Fruit fly (Drosophila melanogaster) whole organism, embryonic: ENCODE results near the gene CG3117.

Experiments used
- Asciz ChIP-seq: fragments of 200-800 bp; sonication (Bioruptor generic); optimal IDR thresholded peaks from 2 replicates; lab custom pipeline; 2017; ENCODE audit warnings: missing biosample characterization, mild to moderate bottlenecking, missing genetic modification characterization, missing genetic modification reagents
- B-H1 ChIP-seq: fragments of 200-800 bp; sonication (Bioruptor generic); IDR thresholded peaks from 3 replicates; pipeline ENCODE4 v1.3.6; 2022; ENCODE audit warnings: missing biosample characterization, missing genetic modification characterization
- Bdp1 ChIP-seq: fragments of 200-800 bp; sonication (Bioruptor generic); optimal IDR thresholded peaks from 3 replicates; lab custom pipeline; 2016; ENCODE audit warnings: missing biosample characterization, missing genetic modification characterization
- Bgb ChIP-seq: fragments of 200-800 bp; sonication (Bioruptor generic); IDR thresholded peaks from 2 replicates; pipeline ENCODE4 v1.3.6; 2022; ENCODE audit warnings: missing biosample characterization, missing genetic modification characterization; ENCODE audit not compliant: partially characterized antibody
- CG10366 ChIP-seq: fragments of 200-800 bp; sonication (Bioruptor generic); IDR thresholded peaks from 2 replicates; pipeline ENCODE4 v1.3.6; 2022; ENCODE audit warnings: missing biosample characterization, missing genetic modification characterization
- CG11504 ChIP-seq: fragments of 200-800 bp; sonication (Bioruptor generic); optimal IDR thresholded peaks from 3 replicates; lab custom pipeline; 2019; ENCODE audit warnings: missing biosample characterization, mild to moderate bottlenecking, missing genetic modification characterization, moderate library complexity
- CG12236 ChIP-seq: fragments of 200-800 bp; sonication (Bioruptor generic); optimal IDR thresholded peaks from 2 replicates; lab custom pipeline; 2016; ENCODE audit warnings: missing biosample characterization, missing genetic modification characterization
- CG14667 ChIP-seq: fragments of 200-800 bp; sonication (Bioruptor generic); IDR thresholded peaks from 2 replicates; pipeline ENCODE4 v1.3.6; 2022; ENCODE audit warnings: missing biosample characterization, missing genetic modification characterization
- CG16779 ChIP-seq: fragments of 200-800 bp; sonication (Bioruptor generic); IDR thresholded peaks from 2 replicates; pipeline ENCODE4 v1.3.6; 2022; ENCODE audit warnings: missing biosample characterization, missing genetic modification characterization
- CG17359 ChIP-seq: fragments of 200-800 bp; sonication (Bioruptor generic); optimal IDR thresholded peaks from 3 replicates; lab custom pipeline; 2018; ENCODE audit warnings: missing biosample characterization, mild to moderate bottlenecking, missing genetic modification characterization, moderate library complexity
- CG17829 ChIP-seq: fragments of 200-800 bp; optimal IDR thresholded peaks from 2 replicates; lab custom pipeline; 2019; ENCODE audit warnings: missing biosample characterization, mild to moderate bottlenecking, missing genetic modification characterization, moderate library complexity
- CG18262 ChIP-seq: fragments of 200-800 bp; optimal IDR thresholded peaks from 3 replicates; lab custom pipeline; 2019; ENCODE audit warnings: missing biosample characterization, mild to moderate bottlenecking, missing genetic modification characterization, moderate library complexity
- CG1832 ChIP-seq: fragments of 200-800 bp; sonication (Bioruptor generic); optimal IDR thresholded peaks from 2 replicates; lab custom pipeline; 2017; ENCODE audit warnings: missing biosample characterization, mild to moderate bottlenecking, missing genetic modification characterization, inconsistent platforms
- CG32767 ChIP-seq: fragments of 200-800 bp; sonication (Bioruptor generic); IDR thresholded peaks from 2 replicates; pipeline ENCODE4 v1.3.6; 2022; ENCODE audit warnings: missing biosample characterization, missing genetic modification characterization
- CG4282 ChIP-seq: fragments of 200-800 bp; sonication (Bioruptor generic); optimal IDR thresholded peaks from 2 replicates; lab custom pipeline; 2016; ENCODE audit warnings: missing biosample characterization, missing genetic modification characterization
- CG4820 ChIP-seq: fragments of 200-800 bp; sonication (Bioruptor generic); optimal IDR thresholded peaks from 3 replicates; lab custom pipeline; 2016; ENCODE audit warnings: missing biosample characterization, missing genetic modification characterization
- CG4854 ChIP-seq: fragments of 200-800 bp; sonication (Bioruptor generic); optimal IDR thresholded peaks from 2 replicates; lab custom pipeline; 2016; ENCODE audit warnings: missing biosample characterization, missing genetic modification characterization, inconsistent platforms
- CG6254 ChIP-seq: fragments of 200-800 bp; sonication (Bioruptor generic); optimal IDR thresholded peaks from 3 replicates; lab custom pipeline; 2017; ENCODE audit warnings: mild to moderate bottlenecking, missing biosample characterization, missing genetic modification reagents, missing genetic modification characterization
- CG6791 ChIP-seq: fragments of 200-800 bp; sonication (Bioruptor generic); IDR thresholded peaks from 3 replicates; pipeline ENCODE4 v1.3.6; 2022; ENCODE audit warnings: missing biosample characterization, missing genetic modification characterization; ENCODE audit not compliant: partially characterized antibody
- CG6854 ChIP-seq: fragments of 200-800 bp; sonication (Bioruptor generic); optimal IDR thresholded peaks from 3 replicates; lab custom pipeline; 2017; ENCODE audit warnings: missing biosample characterization, mild to moderate bottlenecking, missing genetic modification characterization
- CG7963 ChIP-seq: fragments of 200-800 bp; sonication (Bioruptor generic); IDR thresholded peaks from 3 replicates; pipeline ENCODE4 v1.3.6; 2022; ENCODE audit warnings: missing biosample characterization, missing genetic modification characterization; ENCODE audit not compliant: partially characterized antibody
- CG8765 ChIP-seq: fragments of 200-800 bp; sonication (Bioruptor generic); IDR thresholded peaks from 2 replicates; pipeline ENCODE4 v1.3.6; 2022; ENCODE audit warnings: missing biosample characterization, missing genetic modification characterization
- D19A ChIP-seq: fragments of 200-800 bp; optimal IDR thresholded peaks from 3 replicates; lab custom pipeline; 2019; ENCODE audit warnings: missing biosample characterization, mild to moderate bottlenecking, missing genetic modification characterization, moderate library complexity
- Dfd ChIP-seq, 2 experiments: fragments of >200 bp; optimal IDR thresholded peaks; 2 replicates each; lab custom pipeline; 2017; ENCODE audit warnings: missing biosample characterization in 2 of 2, missing genetic modification characterization in 2 of 2
- Dp ChIP-seq: fragments of 200-800 bp; sonication (Bioruptor generic); optimal IDR thresholded peaks from 2 replicates; lab custom pipeline; 2018; ENCODE audit warnings: missing biosample characterization, mild to moderate bottlenecking, missing genetic modification characterization, moderate library complexity
- ERR ChIP-seq: fragments of 200-800 bp; sonication (Bioruptor generic); optimal IDR thresholded peaks from 2 replicates; lab custom pipeline; 2016; ENCODE audit warnings: missing biosample characterization, missing genetic modification characterization
- GATAe ChIP-seq: fragments of 200-800 bp; sonication (Bioruptor generic); conservative IDR thresholded peaks from 2 replicates; pipeline ENCODE4 v1.3.6; 2022; ENCODE audit warnings: missing biosample characterization, missing genetic modification characterization
- Jarid2 ChIP-seq: fragments of 200-800 bp; sonication (Bioruptor generic); optimal IDR thresholded peaks from 3 replicates; lab custom pipeline; 2017; ENCODE audit warnings: mild to moderate bottlenecking, missing biosample characterization, missing genetic modification reagents, missing genetic modification characterization
- NK7.1 ChIP-seq: fragments of 200-800 bp; sonication (Bioruptor generic); optimal IDR thresholded peaks from 3 replicates; lab custom pipeline; 2016; ENCODE audit warnings: missing biosample characterization, missing genetic modification characterization
- Sox100B ChIP-seq: fragments of 200-800 bp; sonication (Bioruptor generic); optimal IDR thresholded peaks from 3 replicates; lab custom pipeline; 2018; ENCODE audit warnings: missing biosample characterization, mild to moderate bottlenecking, missing genetic modification characterization
- ab ChIP-seq: fragments of 200-800 bp; sonication (Bioruptor generic); optimal IDR thresholded peaks from 2 replicates; lab custom pipeline; 2016; ENCODE audit warnings: missing biosample characterization, missing genetic modification characterization
- bcd ChIP-seq: fragments of 200-800 bp; sonication (Bioruptor generic); optimal IDR thresholded peaks from 2 replicates; lab custom pipeline; 2017; ENCODE audit warnings: missing biosample characterization, mild to moderate bottlenecking, missing genetic modification characterization
- bigmax ChIP-seq: fragments of 200-800 bp; sonication (Bioruptor generic); optimal IDR thresholded peaks from 2 replicates; lab custom pipeline; 2018; ENCODE audit warnings: missing biosample characterization, mild to moderate bottlenecking, missing genetic modification characterization
- cg ChIP-seq: fragments of 200-800 bp; sonication (Bioruptor generic); optimal IDR thresholded peaks from 3 replicates; lab custom pipeline; 2019; ENCODE audit warnings: missing biosample characterization, mild to moderate bottlenecking, missing genetic modification characterization, moderate library complexity
- crc ChIP-seq: fragments of 200-800 bp; sonication (Bioruptor generic); optimal IDR thresholded peaks from 2 replicates; lab custom pipeline; 2016; ENCODE audit warnings: missing biosample characterization, missing genetic modification characterization
- cwo ChIP-seq: fragments of 200-800 bp; sonication (Bioruptor generic); optimal IDR thresholded peaks from 3 replicates; lab custom pipeline; 2017; ENCODE audit warnings: missing biosample characterization, missing genetic modification characterization, mild to moderate bottlenecking, moderate library complexity, missing genetic modification reagents
- gce ChIP-seq: fragments of 200-800 bp; sonication (Bioruptor generic); IDR thresholded peaks from 3 replicates; pipeline ENCODE4 v1.3.6; 2022; ENCODE audit warnings: missing biosample characterization, missing genetic modification characterization
- hkb ChIP-seq, 2 experiments: fragments of 200-800 bp in 1 of 2; fragments of >200 bp in 1 of 2; sonication (Bioruptor generic) in 1 of 2; IDR thresholded peaks in 1 of 2; optimal IDR thresholded peaks in 1 of 2; 2 replicates each; pipeline versions ENCODE4 v1.3.6 to Lab custom; 2017 to 2022; ENCODE audit warnings: missing biosample characterization in 1 of 2, missing genetic modification characterization in 1 of 2
- lab ChIP-seq: fragments of 200-800 bp; sonication (Bioruptor generic); optimal IDR thresholded peaks from 3 replicates; lab custom pipeline; 2017; ENCODE audit warnings: missing biosample characterization, missing genetic modification characterization, mild to moderate bottlenecking, moderate library complexity, missing genetic modification reagents
- luna ChIP-seq: fragments of 200-800 bp; sonication (Bioruptor generic); optimal IDR thresholded peaks from 2 replicates; lab custom pipeline; 2016; ENCODE audit warnings: missing biosample characterization, missing genetic modification characterization
- nerfin-2 ChIP-seq: fragments of 200-800 bp; sonication (Bioruptor generic); IDR thresholded peaks from 2 replicates; pipeline ENCODE4 v1.3.6; 2022; ENCODE audit warnings: missing biosample characterization, missing genetic modification characterization; ENCODE audit not compliant: partially characterized antibody
- odd ChIP-seq: fragments of 200-800 bp; sonication (Bioruptor generic); optimal IDR thresholded peaks from 2 replicates; lab custom pipeline; 2017; ENCODE audit warnings: missing biosample characterization, mild to moderate bottlenecking, missing genetic modification characterization
- pb ChIP-seq: fragments of 200-800 bp; sonication (Bioruptor generic); optimal IDR thresholded peaks from 3 replicates; lab custom pipeline; 2016; ENCODE audit warnings: missing biosample characterization, missing genetic modification characterization
- ro ChIP-seq: fragments of 200-800 bp; sonication (Bioruptor generic); IDR thresholded peaks from 2 replicates; pipeline ENCODE4 v1.3.6; 2022; ENCODE audit warnings: missing biosample characterization, missing genetic modification characterization
- sima ChIP-seq: fragments of 200-800 bp; sonication (Bioruptor generic); optimal IDR thresholded peaks from 2 replicates; lab custom pipeline; 2016; ENCODE audit warnings: missing biosample characterization, missing genetic modification characterization
- sob ChIP-seq: fragments of 200-800 bp; sonication (Bioruptor generic); IDR thresholded peaks from 2 replicates; pipeline ENCODE4 v1.3.6; 2022; ENCODE audit warnings: missing biosample characterization, missing genetic modification characterization
- stwl ChIP-seq: fragments of 200-800 bp; sonication (Bioruptor generic); optimal IDR thresholded peaks from 3 replicates; lab custom pipeline; 2018; ENCODE audit warnings: missing biosample characterization, mild to moderate bottlenecking, missing genetic modification characterization, moderate library complexity
- usp ChIP-seq: fragments of >200 bp; optimal IDR thresholded peaks from 2 replicates; lab custom pipeline; 2017; ENCODE audit warnings: missing biosample characterization, missing genetic modification characterization
- vvl ChIP-seq: fragments of 200-800 bp; sonication (Bioruptor generic); IDR thresholded peaks from 2 replicates; pipeline ENCODE4 v1.3.6; 2022; ENCODE audit warnings: missing biosample characterization, missing genetic modification characterization
- zfh2 ChIP-seq: fragments of 200-800 bp; sonication (Bioruptor generic); optimal IDR thresholded peaks from 2 replicates; lab custom pipeline; 2016; ENCODE audit warnings: missing biosample characterization, missing genetic modification characterization

CG3117 gene

DNA sequence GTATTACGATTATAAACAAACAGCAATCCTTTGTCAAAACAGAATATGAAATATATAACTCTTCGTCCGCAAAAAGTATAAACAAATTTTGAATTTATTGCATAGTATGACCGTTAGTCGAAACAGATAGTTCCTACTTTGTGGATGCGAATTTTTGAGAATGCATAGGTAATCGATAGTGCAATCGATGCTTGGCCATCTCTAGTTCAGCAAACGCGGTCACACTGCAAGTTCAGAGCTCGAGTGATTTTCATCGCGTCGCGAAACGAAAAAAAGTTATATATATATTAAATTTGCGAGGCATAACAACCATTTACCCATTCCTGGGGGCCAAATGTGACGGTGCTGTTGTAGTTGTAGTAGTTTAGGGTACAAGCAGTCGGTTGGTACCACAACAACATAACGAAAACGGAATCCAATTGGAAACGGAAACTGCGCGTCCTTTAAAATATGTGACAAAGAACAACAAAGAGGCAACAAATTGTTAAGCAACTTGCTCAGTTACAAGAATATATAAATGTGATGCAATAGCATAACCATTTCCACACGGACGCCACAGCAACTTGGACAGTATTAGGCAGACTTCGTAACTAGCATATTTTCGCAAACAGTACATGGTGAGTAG is 10.1 kb upstream of the CG3117 start, which contains the start of gene CG2991 (continued):
- no peak for TF ChIP-seq CG4282
- TF ChIP-seq CG16779 (GFP tag; lab: Robert Waterston, UW) = no peak
- peak; percentile 3 for TF ChIP-seq zfh2 (GFP tag; lab: Kevin White, UChicago)
- TF ChIP-seq GATAe (GFP tag; lab: Robert Waterston, UW) = no peak
- TF ChIP-seq CG10366 (GFP tag; lab: Robert Waterston, UW) = no peak
- no peak for TF ChIP-seq cwo (GFP tag; lab: Kevin White, UChicago)
- TF ChIP-seq Bgb (GFP tag; lab: Robert Waterston, UW) = peak; percentile 91
- TF ChIP-seq CG12236 (GFP tag; lab: Kevin White, UChicago) = no peak
- 0 out of 2 replicates have a peak, but pooled peaks have one; percentile 33 for TF ChIP-seq nerfin-2
- TF ChIP-seq lab (GFP tag; lab: Kevin White, UChicago) = peak; percentile 36
- no peak for TF ChIP-seq cg
- TF ChIP-seq CG4820 = no peak
- TF ChIP-seq ab (GFP tag; lab: Kevin White, UChicago) = no peak
- TF ChIP-seq usp (GFP tag; lab: Kevin White, UChicago) = no peak
- TF ChIP-seq Dfd (GFP tag; optimal IDR thresholded peaks at IDR 0.05; lab: Kevin White, UChicago) = no peak
- peak; percentile 55 for TF ChIP-seq vvl (GFP tag; lab: Robert Waterston, UW)
- peak; percentile 51 for TF ChIP-seq ERR (GFP tag; lab: Kevin White, UChicago)
- TF ChIP-seq CG4854 = no peak
- peak; percentile 43 for TF ChIP-seq CG11504
- TF ChIP-seq luna (GFP tag; lab: Kevin White, UChicago) = no peak
- TF ChIP-seq CG6254 (GFP tag; lab: Kevin White, UChicago) = no peak
- peak; percentile 52 for TF ChIP-seq Jarid2 (GFP tag; lab: Kevin White, UChicago)
- TF ChIP-seq CG17359 = peak; percentile 37
- no peak for TF ChIP-seq CG14667 (GFP tag; lab: Robert Waterston, UW)
- TF ChIP-seq Bdp1 (GFP tag; lab: Kevin White, UChicago) = no peak
- no peak for TF ChIP-seq Asciz (GFP tag; lab: Kevin White, UChicago)
- no peak for TF ChIP-seq CG6854 (GFP tag; lab: Kevin White, UChicago)
- no peak for TF ChIP-seq crc (GFP tag; lab: Kevin White, UChicago)
- peak; percentile 52 for TF ChIP-seq D19A (tag; lab: Kevin White, UChicago)
- no peak for TF ChIP-seq CG32767
- peak; percentile 91 for TF ChIP-seq CG6791 (GFP tag; lab: Robert Waterston, UW)
- no peak for TF ChIP-seq B-H1
- peak; percentile 70; the same call in 2 of the 3 replicates for TF ChIP-seq CG7963
- TF ChIP-seq gce (GFP tag; lab: Robert Waterston, UW) = no peak
- TF ChIP-seq bcd (GFP tag; lab: Kevin White, UChicago) = no peak
- TF ChIP-seq CG8765 (GFP tag; lab: Robert Waterston, UW) = no peak
- peak; percentile 57 for TF ChIP-seq sob (GFP tag; lab: Robert Waterston, UW)
- TF ChIP-seq CG18262 (tag; lab: Kevin White, UChicago) = peak; percentile 24
- peak; percentile 84 for TF ChIP-seq Dp (GFP tag; lab: Kevin White, UChicago)
- TF ChIP-seq pb (GFP tag; lab: Kevin White, UChicago) = no peak
- no peak for TF ChIP-seq ro (GFP tag; lab: Robert Waterston, UW)
- no peak for TF ChIP-seq NK7.1 (GFP tag; lab: Kevin White, UChicago)
- TF ChIP-seq stwl (tag; lab: Kevin White, UChicago) = peak; percentile 84
- TF ChIP-seq Sox100B (GFP tag; lab: Kevin White, UChicago) = no peak
- no peak for TF ChIP-seq hkb (optimal IDR thresholded peaks at IDR 0.05; lab: Kevin White, UChicago)
- TF ChIP-seq hkb (GFP tag; IDR thresholded peaks at IDR 0.05; lab: Robert Waterston, UW) = no peak
- TF ChIP-seq sima (GFP tag; lab: Kevin White, UChicago) = no peak
- TF ChIP-seq bigmax = no peak
- TF ChIP-seq odd (GFP tag; lab: Kevin White, UChicago) = no peak
- TF ChIP-seq CG1832 (GFP tag; lab: Kevin White, UChicago) = no peak
- peak; percentile 75 for TF ChIP-seq CG17829 (tag; lab: Kevin White, UChicago)
